Worm (Caenorhabditis elegans) whole organism, L4 larva: Measurements from ENCODE around the gene C29F5.1.
A peak's percentile ranks its signal among the peaks of the same experiment; 100 is the strongest.

Source experiments
- T26A8.4 ChIP-seq: fragments of 200-800 bp; sonication (Bioruptor generic); IDR thresholded peaks from 2 replicates; pipeline ENCODE4 v1.3.6; 2022; ENCODE audit warnings: missing genetic modification characterization, missing compliant biosample characterization
- Y105C5A.15 ChIP-seq: fragments of 200-800 bp; sonication (Bioruptor generic); IDR thresholded peaks from 2 replicates; pipeline ENCODE4 v1.3.6; 2022; ENCODE audit warnings: missing genetic modification characterization, missing compliant biosample characterization
- Y75B8A.6 ChIP-seq: fragments of 200-800 bp; sonication (Bioruptor generic); IDR thresholded peaks from 2 replicates; pipeline ENCODE4 v1.3.6; 2022; ENCODE audit warnings: missing genetic modification reagents, missing genetic modification characterization, missing compliant biosample characterization
- ZK546.5 ChIP-seq, 2 experiments: sonication (generic microtip); optimal IDR thresholded peaks; 2 replicates each; lab custom pipeline; 2017; ENCODE audit warnings: missing biosample characterization in 2 of 2, missing genetic modification characterization in 2 of 2
- ama-1 ChIP-seq: fragments of 150-350 bp; optimal IDR thresholded peaks from 2 replicates; lab custom pipeline; 2014; ENCODE audit warnings: inconsistent platforms, mixed read lengths
- arid-1 ChIP-seq: fragments of 200-800 bp; sonication (Bioruptor generic); conservative IDR thresholded peaks from 2 replicates; pipeline ENCODE4 v1.3.6; 2022; ENCODE audit warnings: missing genetic modification reagents, missing genetic modification characterization, missing compliant biosample characterization
- ceh-28 ChIP-seq: fragments of 150-350 bp; optimal IDR thresholded peaks from 2 replicates; lab custom pipeline; 2014; ENCODE audit warnings: missing biosample characterization, missing genetic modification reagents, missing genetic modification characterization
- ceh-44 ChIP-seq: fragments of 200-800 bp; sonication (Bioruptor generic); IDR thresholded peaks from 2 replicates; pipeline ENCODE4 v1.3.6; 2022; ENCODE audit warnings: missing genetic modification reagents, missing genetic modification characterization, missing compliant biosample characterization
- cey-2 ChIP-seq: sonication (generic microtip); optimal IDR thresholded peaks from 3 replicates; lab custom pipeline; 2017; ENCODE audit warnings: missing genetic modification characterization, mild to moderate bottlenecking, missing compliant biosample characterization, antibody characterized with exemption, borderline replicate concordance; ENCODE audit not compliant: insufficient read depth
- ctbp-1 ChIP-seq: fragments of 200-800 bp; sonication (Bioruptor generic); IDR thresholded peaks from 2 replicates; pipeline ENCODE4 v1.3.6; 2022; ENCODE audit warnings: missing genetic modification reagents, missing genetic modification characterization, missing compliant biosample characterization
- daf-16 ChIP-seq, 3 experiments: sonication (generic microtip); optimal IDR thresholded peaks; 2 replicates each; lab custom pipeline; 2016 to 2017; ENCODE audit warnings: missing genetic modification characterization in 3 of 3, missing genetic modification reagents in 3 of 3, mild to moderate bottlenecking in 2 of 3, missing compliant biosample characterization in 2 of 3, missing biosample characterization in 1 of 3, moderate library complexity in 1 of 3
- dmd-8 ChIP-seq: fragments of 200-800 bp; sonication (Bioruptor generic); IDR thresholded peaks from 2 replicates; pipeline ENCODE4 v1.3.6; 2022; ENCODE audit warnings: missing genetic modification characterization, missing compliant biosample characterization
- dpl-1 ChIP-seq: fragments of 150-350 bp; optimal IDR thresholded peaks from 2 replicates; lab custom pipeline; 2014; ENCODE audit warnings: missing biosample characterization, missing genetic modification reagents, missing genetic modification characterization
- duxl-1 ChIP-seq: sonication (generic microtip); optimal IDR thresholded peaks from 2 replicates; lab custom pipeline; 2016; ENCODE audit warnings: mild to moderate bottlenecking, missing genetic modification characterization, moderate library complexity, missing compliant biosample characterization; ENCODE audit not compliant: poor library complexity
- dve-1 ChIP-seq: sonication (generic microtip); optimal IDR thresholded peaks from 2 replicates; lab custom pipeline; 2017; ENCODE audit warnings: antibody characterized with exemption, mild to moderate bottlenecking, missing genetic modification characterization, missing compliant biosample characterization; ENCODE audit not compliant: insufficient read depth
- egl-43 ChIP-seq: fragments of 200-800 bp; sonication (Bioruptor generic); IDR thresholded peaks from 2 replicates; pipeline ENCODE4 v1.3.6; 2022; ENCODE audit warnings: missing genetic modification reagents, missing genetic modification characterization, missing compliant biosample characterization
- fkh-10 ChIP-seq: fragments of 150-350 bp; optimal IDR thresholded peaks from 2 replicates; lab custom pipeline; 2014; ENCODE audit warnings: missing biosample characterization, missing genetic modification reagents, missing genetic modification characterization
- gei-8 ChIP-seq: fragments of 200-800 bp; sonication (Bioruptor generic); optimal IDR thresholded peaks from 2 replicates; lab custom pipeline; 2018; ENCODE audit warnings: mild to moderate bottlenecking, missing genetic modification characterization, missing compliant biosample characterization
- hif-1 ChIP-seq, 2 experiments: sonication (generic microtip); optimal IDR thresholded peaks; 2 replicates each; lab custom pipeline; 2016 to 2017; ENCODE audit warnings: missing compliant biosample characterization in 2 of 2, missing genetic modification characterization in 2 of 2, missing genetic modification reagents in 2 of 2, missing genotype in 2 of 2, mild to moderate bottlenecking in 1 of 2
- hlh-11 ChIP-seq: fragments of 200-800 bp; sonication (Bioruptor generic); optimal IDR thresholded peaks from 2 replicates; lab custom pipeline; 2018; ENCODE audit warnings: mild to moderate bottlenecking, missing genetic modification characterization, missing compliant biosample characterization
- hlh-30 ChIP-seq: sonication (generic microtip); optimal IDR thresholded peaks from 2 replicates; lab custom pipeline; 2017; ENCODE audit warnings: antibody characterized with exemption, mild to moderate bottlenecking, missing genetic modification characterization, missing compliant biosample characterization; ENCODE audit not compliant: insufficient read depth
- hmg-1.1 ChIP-seq: fragments of 200-800 bp; sonication (Bioruptor generic); IDR thresholded peaks from 2 replicates; pipeline ENCODE4 v1.3.6; 2022; ENCODE audit warnings: missing genetic modification reagents, missing genetic modification characterization, missing compliant biosample characterization
- lim-7 ChIP-seq: fragments of 200-800 bp; sonication (Bioruptor generic); IDR thresholded peaks from 2 replicates; pipeline ENCODE4 v1.3.6; 2022; ENCODE audit warnings: missing genetic modification characterization, missing compliant biosample characterization
- lin-38 ChIP-seq: fragments of 200-800 bp; sonication (Bioruptor generic); IDR thresholded peaks from 2 replicates; pipeline ENCODE4 v1.3.6; 2022; ENCODE audit warnings: missing genetic modification reagents, missing genetic modification characterization, missing compliant biosample characterization
- lsy-2 ChIP-seq, 2 experiments: fragments of 150-350 bp in 1 of 2; sonication (generic microtip) in 1 of 2; optimal IDR thresholded peaks; 2 replicates each; lab custom pipeline; 2014 to 2017; ENCODE audit warnings: missing biosample characterization in 2 of 2, missing genetic modification characterization in 2 of 2
- mdl-1 ChIP-seq, 2 experiments: fragments of 150-350 bp in 1 of 2; sonication (generic microtip) in 1 of 2; optimal IDR thresholded peaks; 2 replicates each; lab custom pipeline; 2014 to 2017; ENCODE audit warnings: missing biosample characterization in 2 of 2, missing genetic modification characterization in 2 of 2
- mdt-29 ChIP-seq: fragments of 200-800 bp; sonication (Bioruptor generic); IDR thresholded peaks from 2 replicates; pipeline ENCODE4 v1.3.6; 2022; ENCODE audit warnings: missing genetic modification reagents, missing genetic modification characterization, missing compliant biosample characterization
- mxl-3 ChIP-seq: fragments of 200-800 bp; sonication (Bioruptor generic); optimal IDR thresholded peaks from 2 replicates; lab custom pipeline; 2018; ENCODE audit warnings: mild to moderate bottlenecking, missing genetic modification characterization, missing compliant biosample characterization
- nhr-10 ChIP-seq: fragments of 150-350 bp; optimal IDR thresholded peaks from 2 replicates; lab custom pipeline; 2014; ENCODE audit warnings: missing biosample characterization, missing genetic modification characterization
- nhr-11 ChIP-seq: fragments of 150-350 bp; optimal IDR thresholded peaks from 2 replicates; lab custom pipeline; 2014; ENCODE audit warnings: missing biosample characterization, missing genetic modification characterization
- nhr-28 ChIP-seq: fragments of 150-350 bp; optimal IDR thresholded peaks from 2 replicates; lab custom pipeline; 2014; ENCODE audit warnings: missing biosample characterization, missing genetic modification characterization
- nhr-42 ChIP-seq: fragments of 200-800 bp; sonication (Bioruptor generic); IDR thresholded peaks from 2 replicates; pipeline ENCODE4 v1.3.6; 2022; ENCODE audit warnings: missing genetic modification characterization, missing compliant biosample characterization
- nhr-48 ChIP-seq: sonication (generic microtip); optimal IDR thresholded peaks from 2 replicates; lab custom pipeline; 2016; ENCODE audit warnings: mild to moderate bottlenecking, missing genetic modification characterization, missing compliant biosample characterization
- nhr-6 ChIP-seq: fragments of 150-350 bp; optimal IDR thresholded peaks from 2 replicates; lab custom pipeline; 2014; ENCODE audit warnings: missing biosample characterization, missing genetic modification characterization
- nhr-76 ChIP-seq: fragments of 150-350 bp; optimal IDR thresholded peaks from 2 replicates; lab custom pipeline; 2014; ENCODE audit warnings: missing biosample characterization, missing genetic modification characterization
- pqm-1 ChIP-seq: sonication (generic microtip); optimal IDR thresholded peaks from 2 replicates; lab custom pipeline; 2017; ENCODE audit warnings: missing biosample characterization, missing genetic modification characterization
- rbr-2 ChIP-seq: sonication (generic microtip); optimal IDR thresholded peaks from 2 replicates; lab custom pipeline; 2016; ENCODE audit warnings: missing genotype, missing genetic modification characterization, missing compliant biosample characterization
- saeg-2 ChIP-seq: fragments of 200-800 bp; sonication (Bioruptor generic); IDR thresholded peaks from 2 replicates; pipeline ENCODE4 v1.3.6; 2022; ENCODE audit warnings: missing genetic modification reagents, missing genetic modification characterization, missing compliant biosample characterization
- sdz-12 ChIP-seq: fragments of 200-800 bp; sonication (Bioruptor generic); optimal IDR thresholded peaks from 2 replicates; lab custom pipeline; 2018; ENCODE audit warnings: mild to moderate bottlenecking, missing genetic modification characterization, missing compliant biosample characterization
- snpc-4 ChIP-seq: fragments of 150-350 bp; optimal IDR thresholded peaks from 2 replicates; lab custom pipeline; 2014; ENCODE audit warnings: missing biosample characterization, missing genetic modification characterization
- spr-1 ChIP-seq: sonication (generic microtip); optimal IDR thresholded peaks from 2 replicates; lab custom pipeline; 2016; ENCODE audit warnings: mild to moderate bottlenecking, missing genetic modification characterization, missing compliant biosample characterization
- spr-3 ChIP-seq: fragments of 200-800 bp; sonication (Bioruptor generic); optimal IDR thresholded peaks from 2 replicates; lab custom pipeline; 2018; ENCODE audit warnings: mild to moderate bottlenecking, missing genetic modification characterization, missing compliant biosample characterization
- unc-130 ChIP-seq: sonication (generic microtip); optimal IDR thresholded peaks from 2 replicates; lab custom pipeline; 2016; ENCODE audit warnings: missing genetic modification reagents, missing genetic modification characterization, missing compliant biosample characterization
- unc-62 ChIP-seq, 3 experiments: fragments of 150-350 bp in 1 of 3; sonication (generic microtip); optimal IDR thresholded peaks in 2 of 3; peaks in 1 of 3; 1 replicate in 1 of 3; 2 replicates in 2 of 3; lab custom pipeline; 2014 to 2017; ENCODE audit warnings: missing biosample characterization in 3 of 3, missing genetic modification characterization in 3 of 3, missing genetic modification reagents in 3 of 3, missing genotype in 1 of 3
- vab-7 ChIP-seq: fragments of 200-800 bp; sonication (Bioruptor generic); IDR thresholded peaks from 2 replicates; pipeline ENCODE4 v1.3.6; 2022; ENCODE audit warnings: missing genetic modification reagents, missing genetic modification characterization, missing compliant biosample characterization
- zag-1 ChIP-seq: fragments of 150-350 bp; optimal IDR thresholded peaks from 2 replicates; lab custom pipeline; 2014; ENCODE audit warnings: missing biosample characterization, missing genetic modification characterization
- zip-11 ChIP-seq: fragments of 200-800 bp; sonication (Bioruptor generic); IDR thresholded peaks from 2 replicates; pipeline ENCODE4 v1.3.6; 2022; ENCODE audit warnings: missing genetic modification characterization, missing compliant biosample characterization

The C29F5.1 gene

ce11 chrII:6347341-6348118 lies 44.2 kb downstream of the C29F5.1 start, which contains the start of gene lgg-1 (continued):
- TF ChIP-seq daf-16 (GFP tag; optimal IDR thresholded peaks at IDR 0.05; lab: Kevin White, UChicago): no peak
- peak; percentile 44 for TF ChIP-seq daf-16 (tag; optimal IDR thresholded peaks at IDR 0.05; lab: Kevin White, UChicago)
- TF ChIP-seq dpl-1: peak; percentile 23
- 0 out of 2 replicates have a peak, but pooled peaks have one; percentile 19 for TF ChIP-seq saeg-2 (GFP tag; lab: Robert Waterston, UW)
- 0 out of 2 replicates have a peak, but pooled peaks have one; percentile 39 for TF ChIP-seq lim-7
- no peak for TF ChIP-seq zip-11
- TF ChIP-seq egl-43 (GFP tag; lab: Robert Waterston, UW): peak; percentile 75
- TF ChIP-seq hlh-11 (tag; lab: Kevin White, UChicago): peak; percentile 71
- TF ChIP-seq nhr-6: peak; percentile 48
- TF ChIP-seq ceh-44 (GFP tag; lab: Robert Waterston, UW): 0 out of 2 replicates have a peak, but pooled peaks have one; percentile 21
- TF ChIP-seq fkh-10: peak; percentile 43
- TF ChIP-seq arid-1 (GFP tag; lab: Robert Waterston, UW): peak; percentile 7; the same call in 1 of the 2 replicates
- peak; percentile 61 to 67 for TF ChIP-seq lsy-2 (tag; optimal IDR thresholded peaks at IDR 0.05; lab: Kevin White, UChicago)
- peak; percentile 34 for TF ChIP-seq gei-8
- no peak for TF ChIP-seq unc-130 (GFP tag; lab: Kevin White, UChicago)
- TF ChIP-seq cey-2 (tag; lab: Kevin White, UChicago): no peak
- peak; percentile 5 for TF ChIP-seq duxl-1 (tag; lab: Kevin White, UChicago)
- peak; percentile 53; the same call in 1 of the 2 replicates for TF ChIP-seq T26A8.4 (GFP tag; lab: Robert Waterston, UW)
- TF ChIP-seq Y75B8A.6 (GFP tag; lab: Robert Waterston, UW): peak; percentile 53; the same call in 1 of the 2 replicates
- no peak for TF ChIP-seq nhr-48 (tag; lab: Kevin White, UChicago)
- no peak for TF ChIP-seq pqm-1 (tag; lab: Kevin White, UChicago)
- peak; percentile 39 for TF ChIP-seq lin-38 (GFP tag; lab: Robert Waterston, UW)
- 0 out of 2 replicates have a peak, but pooled peaks have one; percentile 7 for TF ChIP-seq mdt-29 (GFP tag; lab: Robert Waterston, UW)
- peak; percentile 45 for TF ChIP-seq dve-1 (tag; lab: Kevin White, UChicago)
- TF ChIP-seq snpc-4 (tag; lab: Kevin White, UChicago): no peak
- TF ChIP-seq ZK546.5 (tag; optimal IDR thresholded peaks at IDR 0.05; lab: Kevin White, UChicago): peak in 1 of 2 experiments; percentile 54
- peak; percentile 1 for TF ChIP-seq mxl-3
- peak; percentile 59; the same call in 1 of the 2 replicates for TF ChIP-seq hmg-1.1 (GFP tag; lab: Robert Waterston, UW)
- no peak for TF ChIP-seq nhr-42 (GFP tag; lab: Robert Waterston, UW)
- peak; percentile 77 for TF ChIP-seq sdz-12 (GFP tag; lab: Kevin White, UChicago)
- peak; percentile 26; the same call in 1 of the 2 replicates for TF ChIP-seq vab-7
- 0 out of 2 replicates have a peak, but pooled peaks have one; percentile 12 for TF ChIP-seq dmd-8
- peak in 1 of 2 experiments; percentile 51 for TF ChIP-seq unc-62 (GFP tag; optimal IDR thresholded peaks at IDR 0.05 in 1 of 2; lab: Kevin White, UChicago)
- no peak for TF ChIP-seq unc-62 (tag; optimal IDR thresholded peaks at IDR 0.05; lab: Kevin White, UChicago)
- peak; percentile 84 for TF ChIP-seq hlh-30 (tag; lab: Kevin White, UChicago)
- TF ChIP-seq ctbp-1 (GFP tag; lab: Robert Waterston, UW): 0 out of 2 replicates have a peak, but pooled peaks have one; percentile 37
- TF ChIP-seq spr-1: peak; percentile 39
- no peak for TF ChIP-seq zag-1 (tag; lab: Kevin White, UChicago)
- no peak for TF ChIP-seq nhr-76 (tag; lab: Kevin White, UChicago)
- TF ChIP-seq mdl-1 (tag; optimal IDR thresholded peaks at IDR 0.05; lab: Kevin White, UChicago): peak; percentile 50 to 61
- TF ChIP-seq spr-3 (GFP tag; lab: Kevin White, UChicago): peak; percentile 17
- 0 out of 2 replicates have a peak, but pooled peaks have one; percentile 45 for TF ChIP-seq Y105C5A.15 (GFP tag; lab: Robert Waterston, UW)
- TF ChIP-seq ceh-28: peak; percentile 82
- TF ChIP-seq ama-1 (lab: Kevin White, UChicago): peak; percentile 95
- peak; percentile 55 for TF ChIP-seq nhr-11
- peak; percentile 34 for TF ChIP-seq rbr-2 (tag; lab: Kevin White, UChicago)
- peak; percentile 63 for TF ChIP-seq nhr-10
- peak in 1 of 2 experiments; percentile 20 for TF ChIP-seq hif-1 (tag; optimal IDR thresholded peaks at IDR 0.05; lab: Kevin White, UChicago)
- TF ChIP-seq nhr-28: peak; percentile 31
